Fruit fly (Drosophila melanogaster) whole organism, embryonic: Measurements from ENCODE around the gene holn1.

ENCODE experiments used
- Asciz ChIP-seq: fragments of 200-800 bp; sonication (Bioruptor generic); optimal IDR thresholded peaks from 2 replicates; lab custom pipeline; 2017; ENCODE audit warnings: missing biosample characterization, mild to moderate bottlenecking, missing genetic modification characterization, missing genetic modification reagents
- Atf6 ChIP-seq: fragments of 200-800 bp; sonication (Bioruptor generic); IDR thresholded peaks from 2 replicates; pipeline ENCODE4 v1.3.6; 2022; ENCODE audit warnings: missing biosample characterization, missing genetic modification characterization
- Bdp1 ChIP-seq: fragments of 200-800 bp; sonication (Bioruptor generic); optimal IDR thresholded peaks from 3 replicates; lab custom pipeline; 2016; ENCODE audit warnings: missing biosample characterization, missing genetic modification characterization
- CG15601 ChIP-seq: fragments of 200-800 bp; sonication (Bioruptor generic); optimal IDR thresholded peaks from 3 replicates; lab custom pipeline; 2019; ENCODE audit warnings: missing biosample characterization, mild to moderate bottlenecking, missing genetic modification characterization, moderate library complexity
- CG17568 ChIP-seq: fragments of 200-800 bp; sonication (Bioruptor generic); optimal IDR thresholded peaks from 2 replicates; lab custom pipeline; 2018; ENCODE audit warnings: missing biosample characterization, mild to moderate bottlenecking, missing genetic modification characterization, moderate library complexity
- CG17802 ChIP-seq: fragments of 200-800 bp; sonication (Bioruptor generic); optimal IDR thresholded peaks from 2 replicates; lab custom pipeline; 2018; ENCODE audit warnings: missing biosample characterization, mild to moderate bottlenecking, missing genetic modification characterization, moderate library complexity
- CG1792 ChIP-seq: fragments of 200-800 bp; sonication (Bioruptor generic); optimal IDR thresholded peaks from 2 replicates; lab custom pipeline; 2016; ENCODE audit warnings: missing biosample characterization, missing genetic modification characterization
- CG2199 ChIP-seq: fragments of 200-800 bp; sonication (Bioruptor generic); IDR thresholded peaks from 3 replicates; pipeline ENCODE4 v1.3.6; 2022; ENCODE audit warnings: missing biosample characterization, missing genetic modification characterization
- CG33213 ChIP-seq: fragments of 200-800 bp; sonication (Bioruptor generic); optimal IDR thresholded peaks from 3 replicates; lab custom pipeline; 2016; ENCODE audit warnings: missing biosample characterization, missing genetic modification characterization
- CG34224 ChIP-seq: fragments of 200-800 bp; sonication (Bioruptor generic); IDR thresholded peaks from 3 replicates; pipeline ENCODE4 v1.3.6; 2022; ENCODE audit warnings: missing biosample characterization, missing genetic modification characterization; ENCODE audit not compliant: partially characterized antibody
- CG4282 ChIP-seq: fragments of 200-800 bp; sonication (Bioruptor generic); optimal IDR thresholded peaks from 2 replicates; lab custom pipeline; 2016; ENCODE audit warnings: missing biosample characterization, missing genetic modification characterization
- CG5953 ChIP-seq: fragments of 200-800 bp; sonication (Bioruptor generic); IDR thresholded peaks from 2 replicates; pipeline ENCODE4 v1.3.6; 2022; ENCODE audit warnings: missing biosample characterization, missing genetic modification characterization
- CG7745 ChIP-seq: fragments of 200-800 bp; sonication (Bioruptor generic); optimal IDR thresholded peaks from 2 replicates; lab custom pipeline; 2018; ENCODE audit warnings: missing biosample characterization, mild to moderate bottlenecking, missing genetic modification characterization, moderate library complexity
- CG7786 ChIP-seq: fragments of 200-800 bp; sonication (Bioruptor generic); optimal IDR thresholded peaks from 2 replicates; lab custom pipeline; 2016; ENCODE audit warnings: missing biosample characterization, missing genetic modification characterization
- CG8089 ChIP-seq: fragments of 200-800 bp; sonication (Bioruptor generic); optimal IDR thresholded peaks from 3 replicates; lab custom pipeline; 2016; ENCODE audit warnings: missing biosample characterization, missing genetic modification characterization
- CG8478 ChIP-seq: fragments of >200 bp; optimal IDR thresholded peaks from 2 replicates; lab custom pipeline; 2018
- CHES-1-like ChIP-seq: fragments of 200-800 bp; sonication (Bioruptor generic); optimal IDR thresholded peaks from 2 replicates; lab custom pipeline; 2016; ENCODE audit warnings: missing biosample characterization, missing genetic modification characterization
- CoRest ChIP-seq: fragments of 200-800 bp; sonication (Bioruptor generic); optimal IDR thresholded peaks from 3 replicates; lab custom pipeline; 2018; ENCODE audit warnings: missing biosample characterization, mild to moderate bottlenecking, missing genetic modification characterization, moderate library complexity
- Dad ChIP-seq: fragments of 200-800 bp; sonication (Bioruptor generic); optimal IDR thresholded peaks from 3 replicates; lab custom pipeline; 2016; ENCODE audit warnings: missing biosample characterization, missing genetic modification characterization
- Dbx ChIP-seq: fragments of 200-800 bp; sonication (Bioruptor generic); IDR thresholded peaks from 3 replicates; pipeline ENCODE4 v1.3.6; 2022; ENCODE audit warnings: missing biosample characterization, missing genetic modification characterization
- Dref ChIP-seq: fragments of 200-800 bp; sonication (Bioruptor generic); IDR thresholded peaks from 2 replicates; pipeline ENCODE4 v1.3.6; 2022; ENCODE audit warnings: missing biosample characterization, missing genetic modification characterization
- Elba2 ChIP-seq: fragments of 200-800 bp; sonication (Bioruptor generic); optimal IDR thresholded peaks from 3 replicates; lab custom pipeline; 2016; ENCODE audit warnings: missing biosample characterization, missing genetic modification characterization
- Hmx ChIP-seq: fragments of 200-800 bp; sonication (Bioruptor generic); optimal IDR thresholded peaks from 2 replicates; lab custom pipeline; 2016; ENCODE audit warnings: missing biosample characterization, missing genetic modification characterization
- Ptx1 ChIP-seq: fragments of 200-800 bp; sonication (Bioruptor generic); IDR thresholded peaks from 2 replicates; pipeline ENCODE4 v1.3.6; 2022; ENCODE audit warnings: missing biosample characterization, missing genetic modification characterization
- Spps ChIP-seq: fragments of 200-800 bp; sonication (Bioruptor generic); optimal IDR thresholded peaks from 2 replicates; lab custom pipeline; 2018; ENCODE audit warnings: missing biosample characterization, mild to moderate bottlenecking, missing genetic modification characterization
- amos ChIP-seq: fragments of 200-800 bp; sonication (Bioruptor generic); IDR thresholded peaks from 2 replicates; pipeline ENCODE4 v1.3.6; 2022; ENCODE audit warnings: missing biosample characterization, missing genetic modification characterization; ENCODE audit not compliant: partially characterized antibody
- ato ChIP-seq: fragments of 200-800 bp; sonication (Bioruptor generic); IDR thresholded peaks from 2 replicates; pipeline ENCODE4 v1.3.6; 2022; ENCODE audit warnings: missing biosample characterization, missing genetic modification characterization; ENCODE audit not compliant: partially characterized antibody
- bcd ChIP-seq: fragments of 200-800 bp; sonication (Bioruptor generic); optimal IDR thresholded peaks from 2 replicates; lab custom pipeline; 2017; ENCODE audit warnings: missing biosample characterization, mild to moderate bottlenecking, missing genetic modification characterization
- chif ChIP-seq, 2 experiments: fragments of 200-800 bp; sonication (Bioruptor generic); optimal IDR thresholded peaks; 3 replicates each; lab custom pipeline; 2016; ENCODE audit warnings: missing biosample characterization in 2 of 2, missing genetic modification characterization in 2 of 2
- chinmo ChIP-seq: fragments of 200-800 bp; sonication (Bioruptor generic); IDR thresholded peaks from 4 replicates; pipeline ENCODE4 v1.3.6; 2022; ENCODE audit warnings: missing biosample characterization, missing genetic modification characterization; ENCODE audit not compliant: partially characterized antibody
- danr ChIP-seq: fragments of 200-800 bp; sonication (Bioruptor generic); IDR thresholded peaks from 2 replicates; pipeline ENCODE4 v1.3.6; 2022; ENCODE audit warnings: missing biosample characterization, missing genetic modification characterization
- grau ChIP-seq: fragments of 200-800 bp; optimal IDR thresholded peaks from 3 replicates; lab custom pipeline; 2019; ENCODE audit warnings: missing biosample characterization, mild to moderate bottlenecking, missing genetic modification characterization, moderate library complexity
- ham ChIP-seq: fragments of 200-800 bp; sonication (Bioruptor generic); IDR thresholded peaks from 2 replicates; pipeline ENCODE4 v1.3.6; 2022; ENCODE audit warnings: missing biosample characterization, missing genetic modification characterization
- hkb ChIP-seq, 2 experiments: fragments of 200-800 bp in 1 of 2; fragments of >200 bp in 1 of 2; sonication (Bioruptor generic) in 1 of 2; IDR thresholded peaks in 1 of 2; optimal IDR thresholded peaks in 1 of 2; 2 replicates each; pipeline versions ENCODE4 v1.3.6 to Lab custom; 2017 to 2022; ENCODE audit warnings: missing biosample characterization in 1 of 2, missing genetic modification characterization in 1 of 2
- jing ChIP-seq: fragments of 200-800 bp; sonication (Bioruptor generic); optimal IDR thresholded peaks from 2 replicates; lab custom pipeline; 2018; ENCODE audit warnings: missing biosample characterization, mild to moderate bottlenecking, missing genetic modification characterization
- lov ChIP-seq, 2 experiments: fragments of 200-800 bp in 1 of 2; fragments of >200 bp in 1 of 2; sonication (Bioruptor generic) in 1 of 2; IDR thresholded peaks in 1 of 2; optimal IDR thresholded peaks in 1 of 2; 2 replicates in 1 of 2; 3 replicates in 1 of 2; pipeline versions ENCODE4 v1.3.6 to Lab custom; 2017 to 2022; ENCODE audit warnings: missing biosample characterization in 1 of 2, missing genetic modification characterization in 1 of 2
- luna ChIP-seq: fragments of 200-800 bp; sonication (Bioruptor generic); optimal IDR thresholded peaks from 2 replicates; lab custom pipeline; 2016; ENCODE audit warnings: missing biosample characterization, missing genetic modification characterization
- mam ChIP-seq: fragments of 200-800 bp; sonication (Bioruptor generic); optimal IDR thresholded peaks from 3 replicates; lab custom pipeline; 2016; ENCODE audit warnings: missing biosample characterization, missing genetic modification characterization
- oc ChIP-seq: fragments of 200-800 bp; sonication (Bioruptor generic); optimal IDR thresholded peaks from 2 replicates; lab custom pipeline; 2018; ENCODE audit warnings: missing biosample characterization, mild to moderate bottlenecking, missing genetic modification characterization, moderate library complexity
- p53 ChIP-seq: fragments of 200-800 bp; sonication (Bioruptor generic); optimal IDR thresholded peaks from 2 replicates; lab custom pipeline; 2016; ENCODE audit warnings: missing biosample characterization, missing genetic modification characterization
- repo ChIP-seq: fragments of 200-800 bp; sonication (Bioruptor generic); optimal IDR thresholded peaks from 2 replicates; lab custom pipeline; 2016; ENCODE audit warnings: missing biosample characterization, missing genetic modification characterization
- slp2 ChIP-seq: fragments of 200-800 bp; sonication (Bioruptor generic); optimal IDR thresholded peaks from 2 replicates; lab custom pipeline; 2016; ENCODE audit warnings: missing biosample characterization, missing genetic modification characterization
- tll ChIP-seq, 2 experiments: fragments of 200-800 bp in 1 of 2; fragments of >200 bp in 1 of 2; sonication (Bioruptor generic) in 1 of 2; optimal IDR thresholded peaks; 2 replicates each; lab custom pipeline; 2017 to 2019; ENCODE audit warnings: missing biosample characterization in 2 of 2, missing genetic modification characterization in 2 of 2, mild to moderate bottlenecking in 1 of 2, moderate library complexity in 1 of 2
- tup ChIP-seq: fragments of 200-800 bp; sonication (Bioruptor generic); optimal IDR thresholded peaks from 2 replicates; lab custom pipeline; 2016; ENCODE audit warnings: missing biosample characterization, mild to moderate bottlenecking, missing genetic modification characterization, moderate library complexity
- tx ChIP-seq: fragments of 200-800 bp; sonication (Bioruptor generic); optimal IDR thresholded peaks from 2 replicates; lab custom pipeline; 2016; ENCODE audit warnings: missing biosample characterization, missing genetic modification characterization
- unc-4 ChIP-seq: fragments of 200-800 bp; sonication (Bioruptor generic); IDR thresholded peaks from 2 replicates; pipeline ENCODE4 v1.3.6; 2022; ENCODE audit warnings: missing biosample characterization, missing genetic modification characterization; ENCODE audit not compliant: partially characterized antibody
- unpg ChIP-seq: fragments of 200-800 bp; sonication (Bioruptor generic); optimal IDR thresholded peaks from 3 replicates; lab custom pipeline; 2018; ENCODE audit warnings: missing biosample characterization, mild to moderate bottlenecking, missing genetic modification characterization, moderate library complexity

The holn1 gene

dm6 chr2L:10413251-10414127 is 22.3 kb upstream of the holn1 start, which contains the start of the genes CG5355 and Klp31E (continued):
- TF ChIP-seq chif (GFP tag; optimal IDR thresholded peaks at IDR 0.05; lab: Kevin White, UChicago) (peak; percentile 7 to 41), CHES-1-like (GFP tag; lab: Kevin White, UChicago) (peak; percentile 29), lov (optimal IDR thresholded peaks at IDR 0.05; lab: Kevin White, UChicago) (no peak), lov (GFP tag; IDR thresholded peaks at IDR 0.05; lab: Robert Waterston, UW) (no peak), CG7745 (no peak), CG34224 (GFP tag; lab: Robert Waterston, UW) (peak; percentile 71), Bdp1 (GFP tag; lab: Kevin White, UChicago) (peak; percentile 17), ham (GFP tag; lab: Robert Waterston, UW) (no peak), Atf6 (GFP tag; lab: Robert Waterston, UW) (peak; percentile 62), Asciz (GFP tag; lab: Kevin White, UChicago) (peak; percentile 64), tll (GFP tag; optimal IDR thresholded peaks at IDR 0.05; lab: Kevin White, UChicago) (no peak), CG33213 (GFP tag; lab: Kevin White, UChicago) (peak; percentile 52), tup (GFP tag; lab: Kevin White, UChicago) (no peak), hkb (optimal IDR thresholded peaks at IDR 0.05; lab: Kevin White, UChicago) (no peak), hkb (GFP tag; IDR thresholded peaks at IDR 0.05; lab: Robert Waterston, UW) (0 out of 2 replicates have a peak, but pooled peaks have one; percentile 24), slp2 (GFP tag; lab: Kevin White, UChicago) (peak; percentile 37), CG7786 (peak; percentile 43), CG5953 (GFP tag; lab: Robert Waterston, UW) (no peak), CoRest (tag; lab: Kevin White, UChicago) (peak; percentile 89), Elba2 (GFP tag; lab: Kevin White, UChicago) (no peak), bcd (GFP tag; lab: Kevin White, UChicago) (peak; percentile 72), Spps (tag; lab: Kevin White, UChicago) (peak; percentile 27), luna (no peak), tx (GFP tag; lab: Kevin White, UChicago) (peak; percentile 13), CG2199 (GFP tag; lab: Robert Waterston, UW) (0 out of 3 replicates have a peak, but pooled peaks have one; percentile 24), unc-4 (GFP tag; lab: Robert Waterston, UW) (peak; percentile 65), CG17568 (no peak), Ptx1 (GFP tag; lab: Robert Waterston, UW) (peak; percentile 71), grau (tag; lab: Kevin White, UChicago) (peak; percentile 79), Dbx (GFP tag; lab: Robert Waterston, UW) (peak; percentile 58; the same call in 1 of the 3 replicates), Dad (GFP tag; lab: Kevin White, UChicago) (peak; percentile 32), CG17802 (peak; percentile 94), danr (GFP tag; lab: Robert Waterston, UW) (no peak), Dref (GFP tag; lab: Robert Waterston, UW) (peak; percentile 65), p53 (GFP tag; lab: Kevin White, UChicago) (no peak), jing (no peak), amos (GFP tag; lab: Robert Waterston, UW) (peak; percentile 68; the same call in 1 of the 2 replicates), ato (GFP tag; lab: Robert Waterston, UW) (peak; percentile 42; the same call in 1 of the 2 replicates), oc (no peak), unpg (GFP tag; lab: Kevin White, UChicago) (peak; percentile 48), CG4282 (GFP tag; lab: Kevin White, UChicago) (no peak), CG8089 (GFP tag; lab: Kevin White, UChicago) (no peak), CG1792 (GFP tag; lab: Kevin White, UChicago) (peak; percentile 42), CG8478 (lab: Kevin White, UChicago) (no peak), repo (GFP tag; lab: Kevin White, UChicago) (no peak), chinmo (GFP tag; lab: Robert Waterston, UW) (peak; percentile 70; the same call in 1 of the 4 replicates), CG15601 (tag; lab: Kevin White, UChicago) (peak; percentile 73), Hmx (GFP tag; lab: Kevin White, UChicago) (no peak), mam (GFP tag; lab: Kevin White, UChicago) (peak; percentile 57)
